Fruit fly (Drosophila melanogaster) whole organism, adult: ENCODE data around the gene CG32022.

Experiments used
- CG11617 ChIP-seq: fragments of 200-800 bp; sonication (Bioruptor generic); optimal IDR thresholded peaks from 2 replicates; lab custom pipeline; 2017; ENCODE audit warnings: mild to moderate bottlenecking, missing biosample characterization, missing genetic modification reagents, missing genetic modification characterization
- CG12768 ChIP-seq: fragments of 200-800 bp; sonication (Bioruptor generic); optimal IDR thresholded peaks from 2 replicates; lab custom pipeline; 2017; ENCODE audit warnings: missing biosample characterization, missing genetic modification characterization, mild to moderate bottlenecking, moderate library complexity, missing genetic modification reagents
- Crg-1 ChIP-seq: fragments of 200-800 bp; sonication (Bioruptor generic); optimal IDR thresholded peaks from 2 replicates; lab custom pipeline; 2016; ENCODE audit warnings: missing biosample characterization, missing genetic modification characterization
- bab1 ChIP-seq: fragments of 200-800 bp; sonication (Bioruptor generic); optimal IDR thresholded peaks from 3 replicates; lab custom pipeline; 2019; ENCODE audit warnings: missing biosample characterization, mild to moderate bottlenecking, missing genetic modification characterization, moderate library complexity
- ovo ChIP-seq: fragments of 200-800 bp; sonication (Bioruptor generic); optimal IDR thresholded peaks from 2 replicates; lab custom pipeline; 2016; ENCODE audit warnings: missing biosample characterization, missing genetic modification characterization

DNA sequence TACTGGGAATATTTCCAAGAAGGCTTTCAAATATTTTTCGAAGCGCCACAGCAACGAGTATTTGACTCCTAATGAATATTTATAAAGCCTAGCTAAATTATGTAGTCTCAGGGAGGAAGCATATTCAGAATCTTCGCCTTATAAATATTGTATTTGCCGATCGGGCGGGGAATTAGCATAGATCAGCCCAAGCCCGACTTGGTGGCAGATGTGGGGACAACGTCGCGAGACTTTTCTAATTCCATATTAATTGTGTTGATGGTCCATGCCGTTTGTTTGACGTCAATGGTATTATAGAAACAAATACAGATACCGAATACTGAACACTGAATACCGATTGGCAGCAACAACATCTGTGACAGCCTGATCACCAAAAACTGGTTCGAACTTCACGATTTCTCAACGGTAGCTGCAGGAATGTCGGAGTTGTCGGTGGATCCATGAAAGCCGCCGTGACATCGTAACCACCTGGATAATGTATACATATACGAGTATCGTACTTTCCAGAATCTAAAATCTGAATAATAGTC, 17.3 kb downstream of the CG32022 start:
- TF ChIP-seq ovo: no peak
- TF ChIP-seq Crg-1: no peak
- no peak for TF ChIP-seq CG11617
- no peak for TF ChIP-seq bab1 (GFP tag; lab: Kevin White, UChicago)
- TF ChIP-seq CG12768: no peak
